Fruit fly (Drosophila melanogaster) whole organism, pupa: Measurements from ENCODE around the gene Ubc6.

Source experiments
- CG10348 ChIP-seq: fragments of 200-800 bp; sonication (Bioruptor generic); IDR thresholded peaks from 2 replicates; pipeline ENCODE4 v1.3.6; 2022; ENCODE audit warnings: missing biosample characterization, missing genetic modification characterization
- CG12605 ChIP-seq: fragments of 200-800 bp; sonication (Bioruptor generic); IDR thresholded peaks from 2 replicates; pipeline ENCODE4 v1.3.6; 2022; ENCODE audit warnings: missing biosample characterization, missing genetic modification characterization
- CG13204 ChIP-seq: fragments of 200-800 bp; sonication (Bioruptor generic); optimal IDR thresholded peaks from 2 replicates; lab custom pipeline; 2018; ENCODE audit warnings: missing biosample characterization, mild to moderate bottlenecking, missing genetic modification characterization, moderate library complexity
- CG14655 ChIP-seq: fragments of 200-800 bp; sonication (Bioruptor generic); optimal IDR thresholded peaks from 3 replicates; lab custom pipeline; 2017; ENCODE audit warnings: mild to moderate bottlenecking, missing biosample characterization, missing genetic modification reagents, missing genetic modification characterization
- CG15710 ChIP-seq: fragments of 200-800 bp; sonication (Bioruptor generic); optimal IDR thresholded peaks from 2 replicates; lab custom pipeline; 2018; ENCODE audit warnings: missing biosample characterization, mild to moderate bottlenecking, missing genetic modification characterization, moderate library complexity
- CG17806 ChIP-seq: fragments of 200-800 bp; sonication (Bioruptor generic); optimal IDR thresholded peaks from 2 replicates; lab custom pipeline; 2018; ENCODE audit warnings: missing biosample characterization, mild to moderate bottlenecking, missing genetic modification characterization, moderate library complexity
- CG32121 ChIP-seq: fragments of 200-800 bp; sonication (Bioruptor generic); IDR thresholded peaks from 2 replicates; pipeline ENCODE4 v1.3.6; 2022; ENCODE audit warnings: missing biosample characterization, missing genetic modification characterization
- CG34367 ChIP-seq: fragments of 200-800 bp; sonication (Bioruptor generic); optimal IDR thresholded peaks from 2 replicates; lab custom pipeline; 2018; ENCODE audit warnings: missing biosample characterization, mild to moderate bottlenecking, missing genetic modification characterization
- CG4496 ChIP-seq: fragments of 200-800 bp; sonication (Bioruptor generic); IDR thresholded peaks from 3 replicates; pipeline ENCODE4 v1.3.6; 2022; ENCODE audit warnings: missing biosample characterization, missing genetic modification characterization
- CG8159 ChIP-seq: fragments of 200-800 bp; sonication (Bioruptor generic); optimal IDR thresholded peaks from 3 replicates; lab custom pipeline; 2018; ENCODE audit warnings: missing biosample characterization, mild to moderate bottlenecking, missing genetic modification characterization, moderate library complexity
- CG8301 ChIP-seq: fragments of 200-800 bp; sonication (Bioruptor generic); optimal IDR thresholded peaks from 2 replicates; lab custom pipeline; 2018; ENCODE audit warnings: missing biosample characterization, mild to moderate bottlenecking, missing genetic modification characterization
- CG9948 ChIP-seq: fragments of 200-800 bp; sonication (Bioruptor generic); optimal IDR thresholded peaks from 2 replicates; lab custom pipeline; 2018; ENCODE audit warnings: missing biosample characterization, mild to moderate bottlenecking, missing genetic modification characterization, moderate library complexity
- D1 ChIP-seq: fragments of 200-800 bp; sonication (Bioruptor generic); optimal IDR thresholded peaks from 2 replicates; lab custom pipeline; 2018; ENCODE audit warnings: missing biosample characterization, mild to moderate bottlenecking, missing genetic modification characterization, moderate library complexity
- EcR ChIP-seq: fragments of 200-800 bp; sonication (Bioruptor generic); optimal IDR thresholded peaks from 3 replicates; lab custom pipeline; 2019; ENCODE audit warnings: missing biosample characterization, missing genetic modification characterization, mild to moderate bottlenecking, moderate library complexity, missing genetic modification reagents
- Ets98B ChIP-seq: fragments of 200-800 bp; sonication (Bioruptor generic); IDR thresholded peaks from 2 replicates; pipeline ENCODE4 v1.3.6; 2022; ENCODE audit warnings: missing biosample characterization, missing genetic modification characterization
- Pif1A ChIP-seq: fragments of 200-800 bp; sonication (Bioruptor generic); optimal IDR thresholded peaks from 3 replicates; lab custom pipeline; 2016; ENCODE audit warnings: missing biosample characterization, missing genetic modification characterization
- Pif1B ChIP-seq: fragments of 200-800 bp; sonication (Bioruptor generic); optimal IDR thresholded peaks from 3 replicates; lab custom pipeline; 2016; ENCODE audit warnings: missing biosample characterization, missing genetic modification characterization
- Snoo ChIP-seq: fragments of 200-800 bp; sonication (Bioruptor generic); optimal IDR thresholded peaks from 3 replicates; lab custom pipeline; 2017; ENCODE audit warnings: missing biosample characterization, mild to moderate bottlenecking, missing genetic modification characterization, inconsistent platforms
- fd96Ca ChIP-seq: fragments of 200-800 bp; sonication (Bioruptor generic); IDR thresholded peaks from 3 replicates; pipeline ENCODE4 v1.3.6; 2022; ENCODE audit warnings: missing biosample characterization, missing genetic modification characterization
- gl ChIP-seq: fragments of 200-800 bp; sonication (Bioruptor generic); optimal IDR thresholded peaks from 2 replicates; lab custom pipeline; 2018; ENCODE audit warnings: missing biosample characterization, mild to moderate bottlenecking, missing genetic modification characterization
- rn ChIP-seq: fragments of 200-800 bp; sonication (Bioruptor generic); IDR thresholded peaks from 2 replicates; pipeline ENCODE4 v1.3.6; 2022; ENCODE audit warnings: missing biosample characterization, missing genetic modification characterization

Ubc6 gene

dm6 chr3R:4951764-4952570 lies 515 bp downstream of the Ubc6 start:
- TF ChIP-seq fd96Ca (GFP tag; lab: Robert Waterston, UW) (no peak), CG8159 (tag; lab: Kevin White, UChicago) (no peak), Ets98B (no peak), Pif1A (GFP tag; lab: Kevin White, UChicago) (no peak), CG34367 (tag; lab: Kevin White, UChicago) (no peak), EcR (peak; percentile 52)
- TF ChIP-seq, all 21 proteins: peak for 1

DNA sequence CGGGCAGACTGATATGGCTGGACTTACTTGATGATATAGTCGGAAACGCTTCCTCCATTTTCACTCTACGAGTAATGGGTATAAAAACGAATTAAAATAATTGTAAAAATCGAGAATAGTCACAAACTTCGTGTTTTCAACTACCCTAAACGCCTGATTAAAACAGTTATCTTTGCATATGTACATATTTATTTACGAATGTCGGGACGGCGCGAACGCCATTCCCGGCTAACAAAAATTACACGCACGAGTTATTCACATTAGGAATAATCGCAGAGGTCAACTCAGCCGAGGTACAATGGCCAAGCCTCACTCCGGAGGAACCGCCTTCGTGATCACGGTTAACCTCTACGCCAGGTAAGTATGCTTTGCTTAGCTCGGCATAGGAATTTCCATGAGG lies 4.8 kb downstream of the Ubc6 start:
- TF ChIP-seq CG34367 (tag; lab: Kevin White, UChicago) (no peak), CG8159 (tag; lab: Kevin White, UChicago) (no peak), Pif1B (GFP tag; lab: Kevin White, UChicago) (no peak), CG4496 (no peak), D1 (tag; lab: Kevin White, UChicago) (no peak), CG9948 (tag; lab: Kevin White, UChicago) (no peak)
- TF ChIP-seq, all 21 proteins: peak for 0

DNA sequence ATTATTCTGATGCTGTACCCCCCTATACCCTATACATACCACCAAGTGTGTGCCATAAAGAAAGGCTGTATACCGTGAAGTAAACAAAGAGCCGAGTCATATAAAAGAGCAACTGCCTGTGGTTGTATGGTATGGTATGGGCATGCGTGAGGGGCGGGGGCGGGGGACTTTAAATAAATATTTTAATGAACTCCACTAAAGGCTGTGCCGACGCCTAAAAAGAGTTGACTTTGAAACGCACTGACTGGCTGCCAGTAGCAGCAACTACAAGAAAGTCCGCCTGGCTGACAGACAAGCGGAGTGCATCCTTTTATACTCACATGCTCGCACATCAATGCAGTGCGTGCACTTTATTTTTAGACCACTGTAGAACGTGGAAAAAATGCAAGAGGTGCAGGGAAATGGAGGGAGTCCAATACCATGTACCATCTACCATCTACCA lies 38.0 kb downstream of the Ubc6 start:
- TF ChIP-seq rn (GFP tag; lab: Robert Waterston, UW) (no peak), Snoo (tag; lab: Kevin White, UChicago) (no peak), CG32121 (GFP tag; lab: Robert Waterston, UW) (no peak), CG12605 (no peak), CG8159 (tag; lab: Kevin White, UChicago) (peak; percentile 6), CG14655 (peak; percentile 25), CG17806 (tag; lab: Kevin White, UChicago) (no peak), EcR (peak; percentile 87), CG15710 (no peak), gl (tag; lab: Kevin White, UChicago) (no peak), Pif1A (GFP tag; lab: Kevin White, UChicago) (no peak), CG4496 (no peak), CG9948 (tag; lab: Kevin White, UChicago) (no peak), fd96Ca (GFP tag; lab: Robert Waterston, UW) (no peak), CG34367 (tag; lab: Kevin White, UChicago) (no peak), Pif1B (GFP tag; lab: Kevin White, UChicago) (no peak), D1 (tag; lab: Kevin White, UChicago) (no peak), CG10348 (no peak), Ets98B (no peak), CG8301 (tag; lab: Kevin White, UChicago) (no peak), CG13204 (peak; percentile 32)

- TF ChIP-seq CG17806 (tag; lab: Kevin White, UChicago) (peak; percentile 3), fd96Ca (GFP tag; lab: Robert Waterston, UW) (no peak), CG9948 (tag; lab: Kevin White, UChicago) (no peak), CG34367 (tag; lab: Kevin White, UChicago) (no peak), EcR (no peak)
- TF ChIP-seq, all 21 proteins: peak for 1
Observed at dm6 chr3R:4913181-4913580, 39.3 kb downstream of the Ubc6 start.

- peak; percentile 66 for TF ChIP-seq Pif1A (GFP tag; lab: Kevin White, UChicago)
- peak; percentile 67 for TF ChIP-seq CG15710
- TF ChIP-seq EcR = peak; percentile 14
- TF ChIP-seq fd96Ca (GFP tag; lab: Robert Waterston, UW) = peak; percentile 74; the same call in 2 of the 3 replicates
- peak; percentile 52 for TF ChIP-seq CG8301 (tag; lab: Kevin White, UChicago)
- no peak for TF ChIP-seq CG14655
- TF ChIP-seq D1 (tag; lab: Kevin White, UChicago) = no peak
- peak; percentile 58 for TF ChIP-seq CG8159 (tag; lab: Kevin White, UChicago)
- peak; percentile 84 for TF ChIP-seq CG4496
- TF ChIP-seq Snoo (tag; lab: Kevin White, UChicago) = peak; percentile 62
- TF ChIP-seq rn (GFP tag; lab: Robert Waterston, UW) = no peak
- peak; percentile 52; the same call in 1 of the 2 replicates for TF ChIP-seq CG32121 (GFP tag; lab: Robert Waterston, UW)
- TF ChIP-seq CG34367 (tag; lab: Kevin White, UChicago) = peak; percentile 62
- peak; percentile 58 for TF ChIP-seq CG17806 (tag; lab: Kevin White, UChicago)
- TF ChIP-seq gl (tag; lab: Kevin White, UChicago) = peak; percentile 29
- peak; percentile 34 for TF ChIP-seq CG9948 (tag; lab: Kevin White, UChicago)
- TF ChIP-seq Pif1B (GFP tag; lab: Kevin White, UChicago) = peak; percentile 66
- no peak for TF ChIP-seq CG10348
- no peak for TF ChIP-seq CG12605
- TF ChIP-seq CG13204 = peak; percentile 36
- peak; percentile 59 for TF ChIP-seq Ets98B
Observed at dm6 chr3R:4912130-4912549, 40.3 kb downstream of the Ubc6 start.

DNA sequence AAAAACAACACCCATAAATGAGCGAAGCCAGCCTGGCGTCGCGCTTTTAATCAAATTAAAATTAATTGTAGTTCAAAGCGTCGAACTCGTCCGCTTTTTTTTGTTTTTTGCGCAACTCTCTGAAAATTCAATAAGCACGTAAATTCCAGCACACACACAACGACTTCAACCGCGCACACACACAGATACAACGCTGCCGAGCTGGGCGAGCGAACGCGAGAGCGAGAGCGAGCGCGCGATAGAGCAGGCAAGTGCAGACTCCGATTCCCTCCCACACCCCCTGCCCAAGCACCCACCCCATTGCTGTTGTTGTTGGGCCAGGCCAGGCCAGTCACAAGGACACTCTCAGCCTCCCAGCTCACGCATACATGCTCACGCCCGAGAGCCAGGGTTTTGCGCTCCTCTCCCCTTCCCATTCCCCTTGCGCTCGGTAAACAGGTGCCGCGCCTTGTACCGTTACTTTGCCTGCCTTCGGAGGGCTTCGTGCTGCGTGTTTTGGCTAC lies 41.6 kb downstream of the Ubc6 start:
- TF ChIP-seq Pif1A (GFP tag; lab: Kevin White, UChicago) (no peak), fd96Ca (GFP tag; lab: Robert Waterston, UW) (peak; percentile 60; the same call in 2 of the 3 replicates), Ets98B (peak; percentile 48; the same call in 1 of the 2 replicates), CG4496 (peak; percentile 76), rn (GFP tag; lab: Robert Waterston, UW) (no peak), CG34367 (tag; lab: Kevin White, UChicago) (no peak), D1 (tag; lab: Kevin White, UChicago) (no peak), Snoo (tag; lab: Kevin White, UChicago) (no peak), CG13204 (peak; percentile 94), EcR (peak; percentile 74), CG12605 (no peak), CG8159 (tag; lab: Kevin White, UChicago) (no peak), gl (tag; lab: Kevin White, UChicago) (peak; percentile 31), Pif1B (GFP tag; lab: Kevin White, UChicago) (no peak), CG15710 (no peak), CG9948 (tag; lab: Kevin White, UChicago) (no peak), CG17806 (tag; lab: Kevin White, UChicago) (no peak), CG14655 (no peak), CG10348 (no peak), CG8301 (tag; lab: Kevin White, UChicago) (no peak), CG32121 (GFP tag; lab: Robert Waterston, UW) (no peak)
- TF ChIP-seq, all 21 proteins: peak for 6
